Worm (Caenorhabditis elegans): Measurements from ENCODE around the gene str-46.

str-46 gene

DNA sequence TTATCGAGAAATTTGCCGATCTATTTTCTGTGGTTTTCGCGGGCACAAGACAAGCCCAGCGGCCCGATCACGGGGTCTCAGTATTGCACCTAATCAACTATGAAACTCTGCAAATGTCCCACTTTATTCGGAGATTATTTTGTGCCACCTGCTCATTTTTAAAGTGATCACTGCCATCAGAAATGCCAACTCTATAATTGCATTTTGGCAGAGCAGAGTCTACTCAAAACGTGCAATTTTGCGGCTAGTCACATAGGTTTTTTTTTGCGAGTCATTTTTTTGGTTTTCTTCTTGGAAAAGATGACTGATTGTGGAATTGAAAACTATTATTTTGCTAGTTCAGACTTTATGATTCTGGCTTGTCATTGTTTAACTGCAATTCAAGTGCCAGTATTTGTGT is 34.9 kb downstream of the str-46 start, which contains the start of gene srh-240:
Gene srh-240, plus strand, starts transcription at position 301 of the 400 bp plus-strand sequence.
- TF ChIP-seq unc-62 (GFP tag; optimal IDR thresholded peaks at IDR 0.05) = no peak

DNA sequence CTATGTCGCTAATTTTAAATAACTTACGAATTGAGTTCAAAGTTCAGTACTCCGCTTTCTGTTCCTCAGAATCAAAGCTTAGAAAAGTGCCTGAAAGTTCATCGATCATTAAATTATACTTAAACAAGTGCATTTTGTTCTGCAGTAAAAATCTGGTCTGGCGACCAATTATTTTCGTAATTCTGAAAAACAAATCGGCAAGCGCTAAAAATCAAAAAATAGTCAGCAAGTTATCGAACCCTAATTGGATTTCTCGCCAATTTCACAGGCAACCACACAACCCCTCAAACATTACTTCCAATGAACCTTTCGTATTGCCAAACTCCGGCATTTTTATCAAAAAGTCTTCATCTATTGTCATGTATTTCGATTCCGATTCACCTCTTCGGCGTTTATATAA is 36.7 kb downstream of the str-46 start, which contains the start of gene srh-272:
Gene srh-272, plus strand, starts transcription at position 301 of the 400 bp plus-strand sequence.
- no peak for TF ChIP-seq unc-62 (GFP tag; optimal IDR thresholded peaks at IDR 0.05)

- no peak for TF ChIP-seq unc-62 (GFP tag; optimal IDR thresholded peaks at IDR 0.05)
Observed at ce11 chrV:2861505-2861904, 38.3 kb downstream of the str-46 start, which contains the start of gene srh-270. Gene srh-270 (minus strand): TSS chrV:2861605.

ce11 chrV:2859738-2860137 is 40.0 kb downstream of the str-46 start, which contains the start of gene srj-54:
Gene srj-54 (minus strand): TSS chrV:2859838.
- no peak for TF ChIP-seq unc-62 (GFP tag; optimal IDR thresholded peaks at IDR 0.05)

- TF ChIP-seq unc-62 (GFP tag; optimal IDR thresholded peaks at IDR 0.05) = no peak
Observed at ce11 chrV:2857842-2858241, 41.9 kb downstream of the str-46 start, which contains the start of gene srj-55. Gene srj-55 (minus strand): TSS chrV:2857942.

- TF ChIP-seq unc-62 (GFP tag; optimal IDR thresholded peaks at IDR 0.05) = no peak
Observed at ce11 chrV:2855473-2855872, 44.3 kb downstream of the str-46 start, which contains the start of gene srj-57. Gene srj-57 (minus strand): TSS chrV:2855573.

DNA sequence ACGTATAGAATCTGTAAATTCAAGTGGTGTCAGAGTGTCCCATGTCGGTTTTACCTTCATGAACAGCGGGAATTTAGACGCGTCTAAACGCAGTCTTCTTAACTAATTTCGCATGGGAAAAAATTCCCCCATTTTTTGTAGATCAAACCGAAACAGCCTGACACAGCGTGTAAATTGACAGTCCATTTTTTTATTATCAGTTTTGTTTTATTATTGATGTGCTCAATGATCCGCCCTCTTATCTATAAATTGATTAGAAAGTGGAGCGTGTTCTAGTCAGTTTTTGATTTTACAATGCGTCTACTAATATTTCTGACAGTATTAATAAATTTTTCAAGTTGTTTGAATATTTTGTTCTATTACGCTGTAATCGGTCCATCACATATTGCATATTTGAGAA is 50.7 kb downstream of the str-46 start, which contains the start of gene ugt-53:
Gene ugt-53, plus strand, starts transcription at position 273 of the 400 bp plus-strand sequence.
- TF ChIP-seq unc-62 (GFP tag; optimal IDR thresholded peaks at IDR 0.05) = no peak

All from whole organism, dauer.